Fruit fly (Drosophila melanogaster) whole organism, adult: ENCODE measurements around the gene Proc.

Experiments used
- CG11617 ChIP-seq: fragments of 200-800 bp; sonication (Bioruptor generic); optimal IDR thresholded peaks from 2 replicates; lab custom pipeline; 2017; ENCODE audit warnings: mild to moderate bottlenecking, missing biosample characterization, missing genetic modification reagents, missing genetic modification characterization
- CG12768 ChIP-seq: fragments of 200-800 bp; sonication (Bioruptor generic); optimal IDR thresholded peaks from 2 replicates; lab custom pipeline; 2017; ENCODE audit warnings: missing biosample characterization, missing genetic modification characterization, mild to moderate bottlenecking, moderate library complexity, missing genetic modification reagents
- CG14711 ChIP-seq: fragments of 200-800 bp; sonication (Bioruptor generic); optimal IDR thresholded peaks from 2 replicates; lab custom pipeline; 2018; ENCODE audit warnings: missing biosample characterization, mild to moderate bottlenecking, missing genetic modification characterization, moderate library complexity
- CG1620 ChIP-seq: fragments of 200-800 bp; sonication (Bioruptor generic); optimal IDR thresholded peaks from 2 replicates; lab custom pipeline; 2016; ENCODE audit warnings: missing biosample characterization, missing genetic modification characterization
- CG33017 ChIP-seq: fragments of 200-800 bp; sonication (Bioruptor generic); optimal IDR thresholded peaks from 2 replicates; lab custom pipeline; 2018; ENCODE audit warnings: missing biosample characterization, mild to moderate bottlenecking, missing genetic modification characterization, moderate library complexity
- CG5204 ChIP-seq: fragments of 200-800 bp; sonication (Bioruptor generic); optimal IDR thresholded peaks from 2 replicates; lab custom pipeline; 2016; ENCODE audit warnings: missing biosample characterization, missing genetic modification characterization
- CG7045 ChIP-seq: fragments of 200-800 bp; sonication (Bioruptor generic); optimal IDR thresholded peaks from 2 replicates; lab custom pipeline; 2017; ENCODE audit warnings: missing biosample characterization, mild to moderate bottlenecking, missing genetic modification characterization
- CG7101 ChIP-seq: fragments of 200-800 bp; sonication (Bioruptor generic); optimal IDR thresholded peaks from 2 replicates; lab custom pipeline; 2018; ENCODE audit warnings: missing biosample characterization, mild to moderate bottlenecking, missing genetic modification characterization, moderate library complexity
- Clk ChIP-seq: fragments of 200-800 bp; sonication (Bioruptor generic); optimal IDR thresholded peaks from 2 replicates; lab custom pipeline; 2017; ENCODE audit warnings: missing biosample characterization, missing genetic modification characterization
- Crg-1 ChIP-seq: fragments of 200-800 bp; sonication (Bioruptor generic); optimal IDR thresholded peaks from 2 replicates; lab custom pipeline; 2016; ENCODE audit warnings: missing biosample characterization, missing genetic modification characterization
- Hr96 ChIP-seq: fragments of 200-800 bp; sonication (Bioruptor generic); optimal IDR thresholded peaks from 2 replicates; lab custom pipeline; 2016; ENCODE audit warnings: missing biosample characterization, missing genetic modification characterization
- Mnt ChIP-seq: fragments of 200-800 bp; sonication (Bioruptor generic); optimal IDR thresholded peaks from 2 replicates; lab custom pipeline; 2016; ENCODE audit warnings: missing biosample characterization, mild to moderate bottlenecking, missing genetic modification characterization
- bab1 ChIP-seq: fragments of 200-800 bp; sonication (Bioruptor generic); optimal IDR thresholded peaks from 3 replicates; lab custom pipeline; 2019; ENCODE audit warnings: missing biosample characterization, mild to moderate bottlenecking, missing genetic modification characterization, moderate library complexity
- cic ChIP-seq: fragments of 200-800 bp; sonication (Bioruptor generic); optimal IDR thresholded peaks from 2 replicates; lab custom pipeline; 2017; ENCODE audit warnings: missing biosample characterization, mild to moderate bottlenecking, missing genetic modification characterization, moderate library complexity
- cnc ChIP-seq, 2 experiments: fragments of >200 bp; optimal IDR thresholded peaks; 2 replicates each; lab custom pipeline; 2017
- kay ChIP-seq: fragments of 200-800 bp; sonication (Bioruptor generic); peaks from one replicate; lab custom pipeline; 2016; ENCODE audit warnings: missing biosample characterization, missing genetic modification characterization, borderline replicate concordance
- ovo ChIP-seq: fragments of 200-800 bp; sonication (Bioruptor generic); optimal IDR thresholded peaks from 2 replicates; lab custom pipeline; 2016; ENCODE audit warnings: missing biosample characterization, missing genetic modification characterization
- pad ChIP-seq: fragments of 200-800 bp; sonication (Bioruptor generic); optimal IDR thresholded peaks from 3 replicates; lab custom pipeline; 2017; ENCODE audit warnings: missing biosample characterization, missing genetic modification characterization, mild to moderate bottlenecking, moderate library complexity, missing genetic modification reagents
- tj ChIP-seq: fragments of 200-800 bp; sonication (Bioruptor generic); optimal IDR thresholded peaks from 3 replicates; lab custom pipeline; 2017; ENCODE audit warnings: missing biosample characterization, mild to moderate bottlenecking, missing genetic modification characterization, moderate library complexity
- toe ChIP-seq: fragments of 200-800 bp; sonication (Bioruptor generic); optimal IDR thresholded peaks from 2 replicates; lab custom pipeline; 2016; ENCODE audit warnings: missing biosample characterization, missing genetic modification characterization

Gene Proc

dm6 chr2L:7898581-7898980 is 27.3 kb upstream of the Proc start:
- no peak for TF ChIP-seq CG7101 (tag; lab: Kevin White, UChicago)
- no peak for TF ChIP-seq Clk (GFP tag; lab: Kevin White, UChicago)
- TF ChIP-seq CG33017 (tag; lab: Kevin White, UChicago): no peak
- TF ChIP-seq CG11617 (GFP tag; lab: Kevin White, UChicago): no peak
- TF ChIP-seq pad (GFP tag; lab: Kevin White, UChicago): no peak
- no peak for TF ChIP-seq cic (GFP tag; lab: Kevin White, UChicago)
- no peak for TF ChIP-seq tj (GFP tag; lab: Kevin White, UChicago)
- no peak for TF ChIP-seq CG1620 (GFP tag; lab: Kevin White, UChicago)
- no peak for TF ChIP-seq ovo (GFP tag; lab: Kevin White, UChicago)
- no peak for TF ChIP-seq CG7045 (GFP tag; lab: Kevin White, UChicago)
- TF ChIP-seq Hr96: no peak
- no peak for TF ChIP-seq cnc (optimal IDR thresholded peaks at IDR 0.05; lab: Kevin White, UChicago)
- TF ChIP-seq Mnt (GFP tag; lab: Kevin White, UChicago): no peak
- no peak for TF ChIP-seq toe
- TF ChIP-seq bab1 (GFP tag; lab: Kevin White, UChicago): no peak
- no peak for TF ChIP-seq Crg-1 (GFP tag; lab: Kevin White, UChicago)
- TF ChIP-seq CG14711 (tag; lab: Kevin White, UChicago): no peak
- no peak for TF ChIP-seq CG12768 (GFP tag; lab: Kevin White, UChicago)

dm6 chr2L:7897245-7897644 is 26.0 kb upstream of the Proc start:
- TF ChIP-seq CG12768 (GFP tag; lab: Kevin White, UChicago) (no peak), Clk (GFP tag; lab: Kevin White, UChicago) (no peak), cnc (optimal IDR thresholded peaks at IDR 0.05; lab: Kevin White, UChicago) (no peak)

dm6 chr2L:7890654-7891114 is 19.5 kb upstream of the Proc start, which contains the start of gene Spn28Db:
Gene Spn28Db, minus strand, starts transcription at chr2L:7890704.
- no peak for TF ChIP-seq CG7101 (tag; lab: Kevin White, UChicago)
- peak; percentile 13 for TF ChIP-seq CG1620 (GFP tag; lab: Kevin White, UChicago)
- TF ChIP-seq CG5204 (GFP tag; lab: Kevin White, UChicago): peak; percentile 8
- no peak for TF ChIP-seq Clk (GFP tag; lab: Kevin White, UChicago)
- TF ChIP-seq bab1 (GFP tag; lab: Kevin White, UChicago): peak; percentile 50

dm6 chr2L:7889029-7889428 is 17.8 kb upstream of the Proc start, which contains the start of gene Spn28Da:
Gene Spn28Da, minus strand, starts transcription at chr2L:7889129.
- TF ChIP-seq CG7045 (GFP tag; lab: Kevin White, UChicago) (no peak), CG11617 (GFP tag; lab: Kevin White, UChicago) (no peak), CG12768 (GFP tag; lab: Kevin White, UChicago) (no peak), pad (GFP tag; lab: Kevin White, UChicago) (no peak), cnc (optimal IDR thresholded peaks at IDR 0.05; lab: Kevin White, UChicago) (no peak), toe (no peak), Crg-1 (GFP tag; lab: Kevin White, UChicago) (no peak), CG7101 (tag; lab: Kevin White, UChicago) (no peak), CG1620 (GFP tag; lab: Kevin White, UChicago) (no peak), bab1 (GFP tag; lab: Kevin White, UChicago) (no peak), CG5204 (GFP tag; lab: Kevin White, UChicago) (no peak), CG14711 (tag; lab: Kevin White, UChicago) (no peak), tj (GFP tag; lab: Kevin White, UChicago) (no peak), CG33017 (tag; lab: Kevin White, UChicago) (no peak), Clk (GFP tag; lab: Kevin White, UChicago) (no peak), ovo (GFP tag; lab: Kevin White, UChicago) (no peak), Mnt (GFP tag; lab: Kevin White, UChicago) (no peak), Hr96 (no peak), kay (GFP tag; lab: Kevin White, UChicago) (no peak), cic (GFP tag; lab: Kevin White, UChicago) (no peak)

- TF ChIP-seq pad (GFP tag; lab: Kevin White, UChicago): no peak
- TF ChIP-seq CG7045 (GFP tag; lab: Kevin White, UChicago): no peak
- TF ChIP-seq Crg-1 (GFP tag; lab: Kevin White, UChicago): no peak
- TF ChIP-seq kay (GFP tag; lab: Kevin White, UChicago): no peak
- TF ChIP-seq cic (GFP tag; lab: Kevin White, UChicago): no peak
- TF ChIP-seq Hr96: no peak
- no peak for TF ChIP-seq CG7101 (tag; lab: Kevin White, UChicago)
- no peak for TF ChIP-seq CG33017 (tag; lab: Kevin White, UChicago)
- no peak for TF ChIP-seq ovo (GFP tag; lab: Kevin White, UChicago)
- no peak for TF ChIP-seq cnc (optimal IDR thresholded peaks at IDR 0.05; lab: Kevin White, UChicago)
- no peak for TF ChIP-seq CG5204 (GFP tag; lab: Kevin White, UChicago)
Measured at dm6 chr2L:7887333-7887732, 16.1 kb upstream of the Proc start, which contains the start of gene CG7102. Gene CG7102, minus strand, starts transcription at chr2L:7887513.

- TF ChIP-seq Hr96: no peak
- TF ChIP-seq CG1620 (GFP tag; lab: Kevin White, UChicago): no peak
- peak; percentile 46 for TF ChIP-seq Mnt (GFP tag; lab: Kevin White, UChicago)
- TF ChIP-seq Crg-1 (GFP tag; lab: Kevin White, UChicago): no peak
- peak; percentile 54 for TF ChIP-seq CG11617 (GFP tag; lab: Kevin White, UChicago)
- TF ChIP-seq CG12768 (GFP tag; lab: Kevin White, UChicago): no peak
Measured at dm6 chr2L:7885952-7886351, 14.7 kb upstream of the Proc start.
